Worm (Caenorhabditis elegans) whole organism, dauer: Measurements from ENCODE around the gene nhr-157.

Experiments used
- unc-62 ChIP-seq: sonication (generic microtip); optimal IDR thresholded peaks from 2 replicates; lab custom pipeline; 2017; ENCODE audit warnings: missing biosample characterization, missing genetic modification reagents, missing genetic modification characterization

Gene nhr-157

ce11 chrV:3874102-3874744 is 5.4 kb upstream of the nhr-157 start, which contains the start of gene nhr-158:
nhr-158 (minus strand) TSS chrV:3874152.
- TF ChIP-seq unc-62 (GFP tag; lab: Kevin White, UChicago) = no peak

ce11 chrV:3870359-3870758 is 1.6 kb upstream of the nhr-157 start:
- no peak for TF ChIP-seq unc-62 (GFP tag; lab: Kevin White, UChicago)

ce11 chrV:3865273-3865672 is 3.5 kb downstream of the nhr-157 start:
- TF ChIP-seq unc-62 (GFP tag; lab: Kevin White, UChicago) = no peak

DNA sequence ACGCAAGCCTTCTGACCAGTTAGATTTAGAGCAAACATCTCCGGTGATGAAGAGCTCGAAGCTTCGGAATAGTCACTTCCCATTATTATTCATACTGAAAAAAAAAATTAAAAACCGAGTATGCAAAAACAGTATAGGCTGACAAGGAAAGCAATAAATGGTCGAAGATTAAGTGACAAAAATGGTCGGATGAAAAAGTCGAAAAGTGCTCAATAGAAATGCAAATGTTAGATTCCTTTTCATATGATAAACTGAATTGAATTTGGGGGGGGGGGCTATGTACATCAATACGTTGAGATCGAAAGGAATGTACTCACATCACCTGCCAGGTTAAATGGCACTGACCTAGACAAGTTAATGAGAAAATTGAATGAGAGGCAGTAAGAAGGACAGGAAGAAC is 6.0 kb downstream of the nhr-157 start, which contains the start of gene nhr-187:
Gene nhr-187 (minus strand): TSS at position 101 of the 400 bp plus-strand sequence.
- no peak for TF ChIP-seq unc-62 (GFP tag; lab: Kevin White, UChicago)

ce11 chrV:3860123-3860522 is 8.7 kb downstream of the nhr-157 start, which contains the start of gene nhr-189:
nhr-189 (minus strand) TSS chrV:3860243.
- TF ChIP-seq unc-62 (GFP tag; lab: Kevin White, UChicago) = no peak

ce11 chrV:3857778-3858177 is 11.0 kb downstream of the nhr-157 start, which contains the start of gene nhr-188:
nhr-188 (minus strand) TSS chrV:3857861.
- no peak for TF ChIP-seq unc-62 (GFP tag; lab: Kevin White, UChicago)

- no peak for TF ChIP-seq unc-62 (GFP tag; lab: Kevin White, UChicago)
Observed at ce11 chrV:3855916-3856315, 12.9 kb downstream of the nhr-157 start.

ce11 chrV:3854847-3855246 is 14.0 kb downstream of the nhr-157 start, which contains the start of gene nhr-186:
nhr-186 (minus strand) TSS chrV:3854947.
- no peak for TF ChIP-seq unc-62 (GFP tag; lab: Kevin White, UChicago)

- no peak for TF ChIP-seq unc-62 (GFP tag; lab: Kevin White, UChicago)
Observed at ce11 chrV:3851760-3852159, 17.0 kb downstream of the nhr-157 start.

- TF ChIP-seq unc-62 (GFP tag; lab: Kevin White, UChicago) = no peak
Observed at ce11 chrV:3847268-3847667, 21.5 kb downstream of the nhr-157 start, which contains the start of gene nhr-185. nhr-185 (minus strand) TSS chrV:3847368.

DNA sequence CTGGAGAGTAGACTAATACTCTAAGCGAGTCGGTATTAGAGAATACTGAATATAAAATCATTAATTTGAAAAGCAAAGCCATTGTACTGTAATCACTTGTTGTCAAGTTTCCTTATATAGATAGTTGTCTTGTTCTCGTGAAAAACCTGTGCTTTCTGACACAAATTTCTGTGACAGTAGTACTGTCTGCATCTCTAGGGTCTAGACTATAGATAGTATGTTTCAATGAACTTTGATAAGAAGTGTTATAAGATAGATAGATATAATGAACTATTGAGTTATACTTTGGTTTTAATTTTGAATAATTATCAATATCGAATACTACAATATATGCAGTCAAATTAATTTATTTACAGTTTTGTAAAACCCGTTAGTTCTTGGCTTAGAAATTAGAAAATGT is 24.9 kb downstream of the nhr-157 start, which contains the start of gene ugt-32:
Gene ugt-32 (minus strand): TSS at position 82 of the 400 bp plus-strand sequence.
- no peak for TF ChIP-seq unc-62 (GFP tag; lab: Kevin White, UChicago)

DNA sequence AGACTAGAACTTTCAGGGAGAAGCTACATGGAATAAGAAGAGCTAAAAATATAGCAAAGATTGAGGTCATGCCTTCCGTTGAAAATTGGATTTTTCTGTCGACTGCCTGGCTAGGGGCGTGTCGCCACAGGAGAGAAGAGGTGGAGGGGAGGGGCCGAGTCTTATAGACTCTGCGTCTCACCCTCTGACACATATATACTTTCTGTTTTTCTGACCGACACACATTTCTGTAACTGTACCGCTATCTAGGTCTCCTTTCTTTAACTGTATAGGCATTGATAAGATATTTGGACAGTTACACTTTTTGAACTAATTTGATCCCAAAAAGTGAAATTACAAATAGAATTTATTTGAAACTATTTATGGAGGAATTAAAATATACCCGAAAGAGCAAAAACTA is 27.3 kb downstream of the nhr-157 start:
- no peak for TF ChIP-seq unc-62 (GFP tag; lab: Kevin White, UChicago)

- no peak for TF ChIP-seq unc-62 (GFP tag; lab: Kevin White, UChicago)
Observed at ce11 chrV:3832661-3833060, 36.1 kb downstream of the nhr-157 start.

DNA sequence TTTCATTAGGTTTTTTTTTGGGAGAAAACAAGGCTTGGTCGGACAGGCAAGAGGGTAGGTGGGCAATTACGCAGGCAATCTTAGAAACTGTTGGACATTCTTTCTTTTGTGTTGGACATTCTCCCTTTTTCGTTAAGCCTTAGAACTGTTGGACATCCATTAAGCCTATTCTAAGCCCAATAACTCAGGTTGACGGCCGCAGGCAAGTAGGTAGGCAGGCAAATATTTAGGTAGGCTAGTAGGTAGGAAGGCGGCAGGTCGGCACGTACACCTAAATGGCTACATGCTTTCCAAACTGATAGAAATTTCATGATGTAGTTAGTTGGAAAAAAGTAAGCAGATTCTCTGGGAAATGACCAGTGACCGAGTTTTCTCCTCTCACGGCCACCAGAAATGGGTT is 36.7 kb downstream of the nhr-157 start:
- TF ChIP-seq unc-62 (GFP tag; lab: Kevin White, UChicago) = no peak

DNA sequence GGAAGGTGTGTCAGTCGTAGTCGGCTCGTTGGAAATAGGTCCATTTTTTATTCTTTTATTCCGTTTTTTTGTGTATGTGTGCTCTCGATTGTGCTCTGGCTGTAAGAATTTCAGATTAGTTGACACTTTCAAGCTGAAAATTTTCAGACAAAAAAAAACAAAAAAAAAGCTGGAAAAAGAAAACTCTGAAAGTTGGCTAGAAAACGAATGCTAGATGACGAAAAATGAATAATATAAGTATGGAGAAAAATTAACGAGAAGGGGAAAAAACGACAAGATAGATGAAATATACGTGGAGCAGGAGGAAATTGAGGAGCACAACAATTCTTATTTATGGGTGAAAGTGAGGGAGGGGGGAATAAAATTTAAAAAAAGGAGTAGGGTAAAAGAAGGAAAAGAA is 37.2 kb downstream of the nhr-157 start, which contains the start of gene H10D18.5:
Gene H10D18.5 (minus strand): TSS at position 101 of the 400 bp plus-strand sequence.
- no peak for TF ChIP-seq unc-62 (GFP tag; lab: Kevin White, UChicago)

DNA sequence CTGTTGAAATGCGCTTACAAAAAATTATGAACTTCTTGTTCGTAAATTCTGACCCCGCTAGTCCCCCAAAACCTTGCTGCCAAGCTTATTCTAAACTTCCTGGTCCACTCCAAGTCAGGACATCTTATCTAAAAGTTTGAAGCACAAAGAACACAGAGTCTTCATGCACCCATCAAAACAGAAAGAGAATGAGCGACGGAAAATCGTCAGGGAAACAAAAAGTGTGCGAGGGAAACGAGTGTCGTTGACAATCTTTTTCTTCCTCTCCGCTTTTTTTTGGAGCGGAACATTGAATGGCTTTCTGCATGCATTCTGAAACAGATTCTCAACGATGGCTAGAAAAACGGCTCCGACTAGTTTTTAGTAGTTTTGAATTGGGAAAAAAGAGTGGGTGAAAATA is 43.6 kb downstream of the nhr-157 start:
- TF ChIP-seq unc-62 (GFP tag; lab: Kevin White, UChicago) = no peak

DNA sequence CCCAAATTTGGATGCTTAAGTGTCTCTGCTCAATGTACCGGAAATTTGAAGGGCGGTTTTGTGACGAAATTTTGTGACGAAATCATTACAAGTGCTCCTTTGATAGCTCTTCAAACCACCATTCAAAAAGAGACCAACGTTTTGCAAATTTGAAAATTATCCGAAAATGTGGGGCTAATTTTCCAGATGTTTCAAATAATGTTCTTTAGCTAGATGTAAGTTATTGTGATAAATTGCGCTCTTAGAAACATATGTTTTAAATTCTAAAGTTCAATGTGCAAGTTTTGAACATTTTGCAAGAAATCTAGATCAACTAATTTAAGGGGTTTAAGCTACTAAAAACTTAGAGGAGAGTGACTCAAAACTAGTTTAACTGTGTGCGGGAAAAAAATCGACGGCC is 47.9 kb downstream of the nhr-157 start:
- TF ChIP-seq unc-62 (GFP tag; lab: Kevin White, UChicago) = no peak
